Worm (Caenorhabditis elegans) whole organism, midembryonic: ENCODE data around the gene cki-2.

Experiments used
- cog-1 ChIP-seq: sonication (generic microtip); optimal IDR thresholded peaks from 2 replicates; lab custom pipeline; 2016; ENCODE audit warnings: missing genetic modification characterization, missing compliant biosample characterization
- flt-1 ChIP-seq: fragments of 200-800 bp; sonication (Bioruptor generic); IDR thresholded peaks from 2 replicates; pipeline ENCODE4 v1.3.6; 2022; ENCODE audit warnings: missing genetic modification characterization, missing compliant biosample characterization
- klf-2 ChIP-seq: fragments of 200-800 bp; sonication (Bioruptor generic); conservative IDR thresholded peaks from 2 replicates; pipeline ENCODE4 v1.3.6; 2022; ENCODE audit warnings: missing genetic modification reagents, missing genetic modification characterization, missing compliant biosample characterization
- med-1 ChIP-seq: sonication (generic microtip); optimal IDR thresholded peaks from 2 replicates; lab custom pipeline; 2017; ENCODE audit warnings: missing genetic modification characterization, mild to moderate bottlenecking, missing compliant biosample characterization, antibody characterized with exemption, missing genetic modification reagents; ENCODE audit not compliant: insufficient read depth
- ref-1 ChIP-seq: fragments of 200-800 bp; sonication (Bioruptor generic); conservative IDR thresholded peaks from 2 replicates; pipeline ENCODE4 v1.3.6; 2022; ENCODE audit warnings: missing genetic modification reagents, missing genetic modification characterization, missing compliant biosample characterization
- tab-1 ChIP-seq: fragments of 200-800 bp; sonication (Bioruptor generic); IDR thresholded peaks from 2 replicates; pipeline ENCODE4 v1.3.6; 2022; ENCODE audit warnings: missing genetic modification characterization, missing compliant biosample characterization
- ztf-29 ChIP-seq: fragments of 200-800 bp; sonication (Bioruptor generic); IDR thresholded peaks from 2 replicates; pipeline ENCODE4 v1.3.6; 2022; ENCODE audit warnings: missing genetic modification reagents, missing genetic modification characterization, missing compliant biosample characterization

ce11 chrII:7776715-7777114 lies 39.6 kb upstream of the cki-2 start:
- no peak for TF ChIP-seq cog-1
- TF ChIP-seq ref-1 (GFP tag; lab: Robert Waterston, UW) = no peak
- no peak for TF ChIP-seq klf-2 (GFP tag; lab: Robert Waterston, UW)
- no peak for TF ChIP-seq flt-1 (GFP tag; lab: Robert Waterston, UW)
- no peak for TF ChIP-seq med-1 (GFP tag; lab: Kevin White, UChicago)
- no peak for TF ChIP-seq ztf-29 (GFP tag; lab: Robert Waterston, UW)
- TF ChIP-seq tab-1 (GFP tag; lab: Robert Waterston, UW) = no peak
